Worm (Caenorhabditis elegans) whole organism, early embryonic: ENCODE results near the gene F09C6.15.

Source experiments
- F13C5.2 ChIP-seq: sonication (generic microtip); optimal IDR thresholded peaks from 2 replicates; lab custom pipeline; 2017; ENCODE audit warnings: mild to moderate bottlenecking, missing genetic modification characterization, inconsistent platforms, missing compliant biosample characterization
- ama-1 ChIP-seq: fragments of 150-350 bp; optimal IDR thresholded peaks from 2 replicates; lab custom pipeline; 2014
- hmbx-1 ChIP-seq: sonication (generic microtip); optimal IDR thresholded peaks from 2 replicates; lab custom pipeline; 2016; ENCODE audit warnings: mild to moderate bottlenecking, missing genetic modification characterization, missing compliant biosample characterization
- pes-1 ChIP-seq: fragments of 200-800 bp; sonication (Bioruptor generic); IDR thresholded peaks from 2 replicates; pipeline ENCODE4 v1.3.6; 2022; ENCODE audit warnings: missing genetic modification reagents, missing genetic modification characterization, missing compliant biosample characterization
- scrt-1 ChIP-seq: fragments of 200-800 bp; sonication (Bioruptor generic); IDR thresholded peaks from 2 replicates; pipeline ENCODE4 v1.3.6; 2022; ENCODE audit warnings: missing genetic modification characterization, missing compliant biosample characterization
- tbx-11 ChIP-seq: fragments of 200-800 bp; sonication (Bioruptor generic); IDR thresholded peaks from 2 replicates; pipeline ENCODE4 v1.3.6; 2022; ENCODE audit warnings: missing genetic modification characterization, missing compliant biosample characterization
- tbx-37 ChIP-seq: fragments of 200-800 bp; sonication (Bioruptor generic); conservative IDR thresholded peaks from 2 replicates; pipeline ENCODE4 v1.3.6; 2022; ENCODE audit warnings: missing genetic modification reagents, missing genetic modification characterization, missing compliant biosample characterization

DNA sequence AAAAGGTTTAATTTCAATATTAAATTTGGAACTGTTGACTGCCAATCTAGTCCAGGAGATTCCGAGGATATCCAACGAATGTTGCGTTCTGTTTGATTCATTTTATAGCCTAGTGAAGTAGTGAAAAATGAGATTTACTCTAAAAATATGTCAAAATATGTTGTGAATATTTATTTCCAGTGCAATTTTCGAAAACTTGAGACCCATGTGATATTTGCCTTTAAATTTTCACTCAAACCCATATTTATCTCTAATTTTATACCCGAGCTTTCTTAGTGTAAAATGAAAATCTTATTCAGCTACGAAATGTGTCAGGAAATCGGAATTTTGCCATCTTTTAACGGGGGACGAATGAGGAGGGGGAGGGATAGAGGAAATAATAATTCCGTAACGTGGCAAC, 16.3 kb downstream of the F09C6.15 start, which contains the start of gene F09C6.16:
- no peak for TF ChIP-seq scrt-1
- TF ChIP-seq hmbx-1, result no peak
- no peak for TF ChIP-seq ama-1 (lab: Kevin White, UChicago)
- TF ChIP-seq F13C5.2 (tag; lab: Kevin White, UChicago), result no peak
- no peak for TF ChIP-seq pes-1 (GFP tag; lab: Robert Waterston, UW)
- TF ChIP-seq tbx-11, result no peak
- no peak for TF ChIP-seq tbx-37 (GFP tag; lab: Robert Waterston, UW)
